Fruit fly (Drosophila melanogaster) whole organism, embryonic: ENCODE measurements around the gene CG43999.

Experiments
- Asciz ChIP-seq: fragments of 200-800 bp; sonication (Bioruptor generic); optimal IDR thresholded peaks from 2 replicates; lab custom pipeline; 2017; ENCODE audit warnings: missing biosample characterization, mild to moderate bottlenecking, missing genetic modification characterization, missing genetic modification reagents
- Bgb ChIP-seq: fragments of 200-800 bp; sonication (Bioruptor generic); IDR thresholded peaks from 2 replicates; pipeline ENCODE4 v1.3.6; 2022; ENCODE audit warnings: missing biosample characterization, missing genetic modification characterization; ENCODE audit not compliant: partially characterized antibody
- Bteb2 ChIP-seq: fragments of 200-800 bp; sonication (Bioruptor generic); optimal IDR thresholded peaks from 2 replicates; lab custom pipeline; 2016; ENCODE audit warnings: missing biosample characterization, missing genetic modification characterization
- C15 ChIP-seq: fragments of 200-800 bp; sonication (Bioruptor generic); IDR thresholded peaks from 3 replicates; pipeline ENCODE4 v1.3.6; 2022; ENCODE audit warnings: missing biosample characterization, missing genetic modification characterization
- CG10979 ChIP-seq: fragments of 200-800 bp; sonication (Bioruptor generic); optimal IDR thresholded peaks from 2 replicates; lab custom pipeline; 2018; ENCODE audit warnings: missing biosample characterization, mild to moderate bottlenecking, missing genetic modification characterization, moderate library complexity
- CG11398 ChIP-seq: fragments of 200-800 bp; sonication (Bioruptor generic); optimal IDR thresholded peaks from 2 replicates; lab custom pipeline; 2016; ENCODE audit warnings: missing biosample characterization, missing genetic modification characterization
- CG13775 ChIP-seq: fragments of 200-800 bp; sonication (Bioruptor generic); optimal IDR thresholded peaks from 3 replicates; lab custom pipeline; 2017; ENCODE audit warnings: missing biosample characterization, mild to moderate bottlenecking, missing genetic modification characterization
- CG1529 ChIP-seq: fragments of 200-800 bp; sonication (Bioruptor generic); optimal IDR thresholded peaks from 3 replicates; lab custom pipeline; 2018; ENCODE audit warnings: missing biosample characterization, missing genetic modification characterization
- CG15601 ChIP-seq: fragments of 200-800 bp; sonication (Bioruptor generic); optimal IDR thresholded peaks from 3 replicates; lab custom pipeline; 2019; ENCODE audit warnings: missing biosample characterization, mild to moderate bottlenecking, missing genetic modification characterization, moderate library complexity
- CG17359 ChIP-seq: fragments of 200-800 bp; sonication (Bioruptor generic); optimal IDR thresholded peaks from 3 replicates; lab custom pipeline; 2018; ENCODE audit warnings: missing biosample characterization, mild to moderate bottlenecking, missing genetic modification characterization, moderate library complexity
- CG17568 ChIP-seq: fragments of 200-800 bp; sonication (Bioruptor generic); optimal IDR thresholded peaks from 2 replicates; lab custom pipeline; 2018; ENCODE audit warnings: missing biosample characterization, mild to moderate bottlenecking, missing genetic modification characterization, moderate library complexity
- CG18262 ChIP-seq: fragments of 200-800 bp; optimal IDR thresholded peaks from 3 replicates; lab custom pipeline; 2019; ENCODE audit warnings: missing biosample characterization, mild to moderate bottlenecking, missing genetic modification characterization, moderate library complexity
- CG3281 ChIP-seq: fragments of 200-800 bp; sonication (Bioruptor generic); optimal IDR thresholded peaks from 3 replicates; lab custom pipeline; 2017; ENCODE audit warnings: missing biosample characterization, mild to moderate bottlenecking, missing genetic modification characterization
- CG4282 ChIP-seq: fragments of 200-800 bp; sonication (Bioruptor generic); optimal IDR thresholded peaks from 2 replicates; lab custom pipeline; 2016; ENCODE audit warnings: missing biosample characterization, missing genetic modification characterization
- CG6854 ChIP-seq: fragments of 200-800 bp; sonication (Bioruptor generic); optimal IDR thresholded peaks from 3 replicates; lab custom pipeline; 2017; ENCODE audit warnings: missing biosample characterization, mild to moderate bottlenecking, missing genetic modification characterization
- CG7928 ChIP-seq: fragments of 200-800 bp; sonication (Bioruptor generic); optimal IDR thresholded peaks from 2 replicates; lab custom pipeline; 2017; ENCODE audit warnings: missing biosample characterization, mild to moderate bottlenecking, missing genetic modification characterization
- CG9215 ChIP-seq: fragments of 200-800 bp; sonication (Bioruptor generic); IDR thresholded peaks from 2 replicates; pipeline ENCODE4 v1.3.6; 2022; ENCODE audit warnings: missing biosample characterization, missing genetic modification characterization
- Dfd ChIP-seq, 2 experiments: fragments of >200 bp; optimal IDR thresholded peaks; 2 replicates each; lab custom pipeline; 2017; ENCODE audit warnings: missing biosample characterization in 2 of 2, missing genetic modification characterization in 2 of 2
- Elba2 ChIP-seq: fragments of 200-800 bp; sonication (Bioruptor generic); optimal IDR thresholded peaks from 3 replicates; lab custom pipeline; 2016; ENCODE audit warnings: missing biosample characterization, missing genetic modification characterization
- HLH4C ChIP-seq: fragments of 200-800 bp; sonication (Bioruptor generic); IDR thresholded peaks from 3 replicates; pipeline ENCODE4 v1.3.6; 2022; ENCODE audit warnings: missing biosample characterization, missing genetic modification characterization; ENCODE audit not compliant: partially characterized antibody
- Hmr ChIP-seq: fragments of 200-800 bp; sonication (Bioruptor generic); optimal IDR thresholded peaks from 3 replicates; lab custom pipeline; 2017; ENCODE audit warnings: mild to moderate bottlenecking, missing biosample characterization, missing genetic modification reagents, missing genetic modification characterization
- Hmx ChIP-seq: fragments of 200-800 bp; sonication (Bioruptor generic); optimal IDR thresholded peaks from 2 replicates; lab custom pipeline; 2016; ENCODE audit warnings: missing biosample characterization, missing genetic modification characterization
- Hr3 ChIP-seq: fragments of 200-800 bp; sonication (Bioruptor generic); optimal IDR thresholded peaks from 3 replicates; lab custom pipeline; 2016; ENCODE audit warnings: missing biosample characterization, missing genetic modification characterization
- Lim3 ChIP-seq: fragments of 200-800 bp; sonication (Bioruptor generic); IDR thresholded peaks from 2 replicates; pipeline ENCODE4 v1.3.6; 2022; ENCODE audit warnings: missing biosample characterization, missing genetic modification characterization
- MBD-R2 ChIP-seq: fragments of 200-800 bp; sonication (Bioruptor generic); IDR thresholded peaks from 2 replicates; pipeline ENCODE4 v1.3.6; 2022; ENCODE audit warnings: missing biosample characterization, missing genetic modification characterization
- Mad ChIP-seq: fragments of 200-800 bp; sonication (Bioruptor generic); optimal IDR thresholded peaks from 2 replicates; lab custom pipeline; 2016; ENCODE audit warnings: missing biosample characterization, missing genetic modification characterization
- Mrtf ChIP-seq: fragments of 200-800 bp; sonication (Bioruptor generic); IDR thresholded peaks from 3 replicates; pipeline ENCODE4 v1.3.6; 2022; ENCODE audit warnings: missing biosample characterization, missing genetic modification characterization
- NC2α ChIP-seq: fragments of 200-800 bp; sonication (Bioruptor generic); optimal IDR thresholded peaks from 2 replicates; lab custom pipeline; 2016; ENCODE audit warnings: missing biosample characterization, missing genetic modification characterization
- Optix ChIP-seq: fragments of 200-800 bp; sonication (Bioruptor generic); IDR thresholded peaks from 3 replicates; pipeline ENCODE4 v1.3.6; 2022; ENCODE audit warnings: missing biosample characterization, missing genetic modification characterization
- PHDP ChIP-seq: fragments of 200-800 bp; sonication (Bioruptor generic); optimal IDR thresholded peaks from 3 replicates; lab custom pipeline; 2018; ENCODE audit warnings: missing biosample characterization, mild to moderate bottlenecking, missing genetic modification characterization, moderate library complexity
- Scr ChIP-seq: fragments of 200-800 bp; sonication (Bioruptor generic); IDR thresholded peaks from 2 replicates; pipeline ENCODE4 v1.3.6; 2022; ENCODE audit warnings: missing biosample characterization, missing genetic modification characterization; ENCODE audit not compliant: partially characterized antibody
- Sox102F ChIP-seq: fragments of 200-800 bp; sonication (Bioruptor generic); optimal IDR thresholded peaks from 2 replicates; lab custom pipeline; 2018; ENCODE audit warnings: missing biosample characterization, mild to moderate bottlenecking, missing genetic modification characterization, moderate library complexity
- Tbp ChIP-seq: fragments of >200 bp; optimal IDR thresholded peaks from 2 replicates; lab custom pipeline; 2018; ENCODE audit warnings: missing biosample characterization, missing genetic modification characterization
- bbx ChIP-seq: fragments of 200-800 bp; sonication (Bioruptor generic); IDR thresholded peaks from 2 replicates; pipeline ENCODE4 v1.3.6; 2022; ENCODE audit warnings: missing biosample characterization, missing genetic modification characterization; ENCODE audit not compliant: partially characterized antibody
- chinmo ChIP-seq: fragments of 200-800 bp; sonication (Bioruptor generic); IDR thresholded peaks from 4 replicates; pipeline ENCODE4 v1.3.6; 2022; ENCODE audit warnings: missing biosample characterization, missing genetic modification characterization; ENCODE audit not compliant: partially characterized antibody
- disco-r ChIP-seq: fragments of 200-800 bp; sonication (Bioruptor generic); optimal IDR thresholded peaks from 2 replicates; lab custom pipeline; 2016; ENCODE audit warnings: missing biosample characterization, missing genetic modification characterization
- fu2 ChIP-seq: fragments of 200-800 bp; sonication (Bioruptor generic); optimal IDR thresholded peaks from 2 replicates; lab custom pipeline; 2016; ENCODE audit warnings: missing biosample characterization, missing genetic modification characterization
- hb ChIP-seq: fragments of 200-800 bp; sonication (Bioruptor generic); IDR thresholded peaks from 3 replicates; pipeline ENCODE4 v1.3.6; 2022; ENCODE audit warnings: missing biosample characterization, missing genetic modification characterization; ENCODE audit not compliant: partially characterized antibody
- hbn ChIP-seq: fragments of 200-800 bp; sonication (Bioruptor generic); IDR thresholded peaks from 2 replicates; pipeline ENCODE4 v1.3.6; 2022; ENCODE audit warnings: missing biosample characterization, missing genetic modification characterization; ENCODE audit not compliant: partially characterized antibody
- hkb ChIP-seq, 2 experiments: fragments of 200-800 bp in 1 of 2; fragments of >200 bp in 1 of 2; sonication (Bioruptor generic) in 1 of 2; IDR thresholded peaks in 1 of 2; optimal IDR thresholded peaks in 1 of 2; 2 replicates each; pipeline versions ENCODE4 v1.3.6 to Lab custom; 2017 to 2022; ENCODE audit warnings: missing biosample characterization in 1 of 2, missing genetic modification characterization in 1 of 2
- klu ChIP-seq: fragments of 200-800 bp; sonication (Bioruptor generic); IDR thresholded peaks from 2 replicates; pipeline ENCODE4 v1.3.6; 2022; ENCODE audit warnings: missing biosample characterization, missing genetic modification characterization
- lbe ChIP-seq: fragments of 200-800 bp; sonication (Bioruptor generic); optimal IDR thresholded peaks from 2 replicates; lab custom pipeline; 2016; ENCODE audit warnings: missing biosample characterization, mild to moderate bottlenecking, missing genetic modification characterization
- oc ChIP-seq: fragments of 200-800 bp; sonication (Bioruptor generic); optimal IDR thresholded peaks from 2 replicates; lab custom pipeline; 2018; ENCODE audit warnings: missing biosample characterization, mild to moderate bottlenecking, missing genetic modification characterization, moderate library complexity
- otp ChIP-seq: fragments of 200-800 bp; sonication (Bioruptor generic); IDR thresholded peaks from 3 replicates; pipeline ENCODE4, ENCODE4 v1.3.6; 2022; ENCODE audit warnings: missing biosample characterization, missing genetic modification characterization
- peb ChIP-seq: fragments of 200-800 bp; sonication (Bioruptor generic); IDR thresholded peaks from 2 replicates; pipeline ENCODE4 v1.3.6; 2022; ENCODE audit warnings: missing biosample characterization, missing genetic modification characterization
- pho ChIP-seq: fragments of 200-800 bp; sonication (Bioruptor generic); optimal IDR thresholded peaks from 2 replicates; lab custom pipeline; 2016; ENCODE audit warnings: missing biosample characterization, missing genetic modification characterization
- prd ChIP-seq, 3 experiments: fragments of >200 bp in 2 of 3; fragments of 200-800 bp in 1 of 3; sonication (Bioruptor generic) in 1 of 3; optimal IDR thresholded peaks in 2 of 3; IDR thresholded peaks in 1 of 3; 2 replicates in 2 of 3; 3 replicates in 1 of 3; pipeline versions ENCODE4 v1.3.6 to Lab custom; 2017 to 2022; ENCODE audit warnings: missing biosample characterization in 1 of 3, missing genetic modification characterization in 1 of 3
- ranshi ChIP-seq: fragments of 200-800 bp; sonication (Bioruptor generic); IDR thresholded peaks from 2 replicates; pipeline ENCODE4 v1.3.6; 2022; ENCODE audit warnings: missing biosample characterization, missing genetic modification characterization
- rib ChIP-seq: fragments of 200-800 bp; sonication (Bioruptor generic); IDR thresholded peaks from 2 replicates; pipeline ENCODE4 v1.3.6; 2022; ENCODE audit warnings: missing biosample characterization, missing genetic modification characterization
- stwl ChIP-seq: fragments of 200-800 bp; sonication (Bioruptor generic); optimal IDR thresholded peaks from 3 replicates; lab custom pipeline; 2018; ENCODE audit warnings: missing biosample characterization, mild to moderate bottlenecking, missing genetic modification characterization, moderate library complexity
- toy ChIP-seq: fragments of 200-800 bp; sonication (Bioruptor generic); IDR thresholded peaks from 2 replicates; pipeline ENCODE4 v1.3.6; 2022; ENCODE audit warnings: missing biosample characterization, missing genetic modification characterization

The CG43999 gene

dm6 chr3R:23889922-23890321 is 38.9 kb downstream of the CG43999 start, which contains the start of gene Pli (continued):
- TF ChIP-seq Bgb (no peak), chinmo (GFP tag; lab: Robert Waterston, UW) (no peak), CG3281 (GFP tag; lab: Kevin White, UChicago) (no peak), Hr3 (GFP tag; lab: Kevin White, UChicago) (no peak), CG1529 (GFP tag; lab: Kevin White, UChicago) (no peak), prd (optimal IDR thresholded peaks at IDR 0.05; lab: Kevin White, UChicago) (no peak), prd (GFP tag; IDR thresholded peaks at IDR 0.05; lab: Robert Waterston, UW) (no peak), CG4282 (GFP tag; lab: Kevin White, UChicago) (no peak), Bteb2 (no peak), Sox102F (GFP tag; lab: Kevin White, UChicago) (no peak), Asciz (GFP tag; lab: Kevin White, UChicago) (no peak), otp (no peak), CG17568 (no peak), CG9215 (GFP tag; lab: Robert Waterston, UW) (no peak), pho (no peak), Hmx (GFP tag; lab: Kevin White, UChicago) (no peak), hkb (optimal IDR thresholded peaks at IDR 0.05; lab: Kevin White, UChicago) (peak; percentile 6), hkb (GFP tag; IDR thresholded peaks at IDR 0.05; lab: Robert Waterston, UW) (no peak), MBD-R2 (GFP tag; lab: Robert Waterston, UW) (no peak), Dfd (GFP tag; optimal IDR thresholded peaks at IDR 0.05; lab: Kevin White, UChicago) (no peak), Elba2 (GFP tag; lab: Kevin White, UChicago) (no peak), CG6854 (GFP tag; lab: Kevin White, UChicago) (no peak), CG13775 (GFP tag; lab: Kevin White, UChicago) (no peak), bbx (GFP tag; lab: Robert Waterston, UW) (no peak), Mad (GFP tag; lab: Kevin White, UChicago) (no peak), HLH4C (no peak), Tbp (GFP tag; lab: Kevin White, UChicago) (no peak), fu2 (GFP tag; lab: Kevin White, UChicago) (no peak), toy (no peak), CG7928 (GFP tag; lab: Kevin White, UChicago) (no peak), hb (no peak), Lim3 (GFP tag; lab: Robert Waterston, UW) (no peak), CG11398 (GFP tag; lab: Kevin White, UChicago) (no peak), Scr (GFP tag; lab: Robert Waterston, UW) (no peak), disco-r (no peak), Mrtf (GFP tag; lab: Robert Waterston, UW) (no peak), rib (no peak), PHDP (tag; lab: Kevin White, UChicago) (peak; percentile 18), CG10979 (no peak), lbe (GFP tag; lab: Kevin White, UChicago) (peak; percentile 44), CG17359 (tag; lab: Kevin White, UChicago) (peak; percentile 12), hbn (no peak), stwl (tag; lab: Kevin White, UChicago) (peak; percentile 62), C15 (GFP tag; lab: Robert Waterston, UW) (no peak), oc (tag; lab: Kevin White, UChicago) (no peak), CG18262 (tag; lab: Kevin White, UChicago) (no peak), Optix (no peak), NC2α (GFP tag; lab: Kevin White, UChicago) (no peak), CG15601 (tag; lab: Kevin White, UChicago) (peak; percentile 49), klu (no peak), ranshi (no peak), peb (GFP tag; lab: Robert Waterston, UW) (no peak), Hmr (GFP tag; lab: Kevin White, UChicago) (peak; percentile 55)
